Worm (Caenorhabditis elegans): Measurements from ENCODE around the gene sna-1.

DNA sequence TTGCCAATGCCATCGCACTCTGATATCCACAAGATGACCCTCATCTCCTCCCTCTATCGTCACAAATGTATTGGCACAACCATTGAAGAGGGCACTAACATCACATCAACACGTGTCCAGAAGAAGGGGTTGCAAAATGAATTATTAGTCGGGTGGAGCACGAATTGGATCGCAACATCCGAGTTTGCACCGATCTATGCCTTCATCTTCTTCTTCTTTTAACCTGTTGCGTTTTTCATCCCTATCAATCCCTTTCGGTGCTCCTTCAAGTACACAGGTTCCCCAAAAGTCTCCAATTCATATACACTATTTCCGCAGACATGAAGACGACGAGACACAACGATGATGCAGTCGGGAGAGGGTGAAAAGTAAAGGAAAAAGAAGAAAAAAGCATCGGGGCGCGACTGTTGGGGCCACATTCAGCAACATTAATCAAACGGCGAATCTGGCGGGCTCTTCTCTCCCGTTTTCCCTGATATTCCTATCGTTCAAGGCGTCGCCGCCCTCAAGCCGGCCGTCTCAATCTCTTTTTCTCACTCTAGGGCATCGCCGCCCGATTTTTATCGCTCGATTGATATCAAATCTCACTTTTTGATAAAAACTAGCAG, 41.1 kb upstream of the sna-1 start:
- TF ChIP-seq aly-1 (tag; optimal IDR thresholded peaks at IDR 0.05) (no peak), sea-1 (GFP tag; conservative IDR thresholded peaks at IDR 0.05) (no peak), tra-4 (tag; optimal IDR thresholded peaks at IDR 0.05) (no peak)

All from whole organism, early embryonic.